Worm (Caenorhabditis elegans) whole organism, young adult: ENCODE data around the gene str-78.

Experiments
- F22D6.2 ChIP-seq: sonication (generic microtip); optimal IDR thresholded peaks from 2 replicates; lab custom pipeline; 2016; ENCODE audit warnings: mild to moderate bottlenecking, missing genetic modification characterization, missing compliant biosample characterization
- Y95B8A.8 ChIP-seq: fragments of 200-800 bp; sonication (Bioruptor generic); IDR thresholded peaks from 2 replicates; pipeline ENCODE4 v1.3.6; 2022; ENCODE audit warnings: missing genetic modification reagents, missing genetic modification characterization, missing compliant biosample characterization
- attf-5 ChIP-seq: fragments of 200-800 bp; sonication (Bioruptor generic); optimal IDR thresholded peaks from 2 replicates; lab custom pipeline; 2018; ENCODE audit warnings: mild to moderate bottlenecking, missing genetic modification characterization, missing compliant biosample characterization
- egrh-3 ChIP-seq: fragments of 200-800 bp; sonication (Bioruptor generic); IDR thresholded peaks from 2 replicates; pipeline ENCODE4 v1.3.6; 2022; ENCODE audit warnings: missing genetic modification reagents, missing genetic modification characterization, missing compliant biosample characterization
- lin-40 ChIP-seq: sonication (generic microtip); optimal IDR thresholded peaks from 2 replicates; lab custom pipeline; 2016; ENCODE audit warnings: missing genetic modification characterization, mild to moderate bottlenecking, missing compliant biosample characterization, missing genotype, missing genetic modification reagents
- snpc-1.1 ChIP-seq: sonication (generic microtip); optimal IDR thresholded peaks from 2 replicates; lab custom pipeline; 2017; ENCODE audit warnings: missing genetic modification characterization, mild to moderate bottlenecking, missing compliant biosample characterization, antibody characterized with exemption, moderate library complexity, missing genotype, missing genetic modification reagents; ENCODE audit not compliant: insufficient read depth
- snpc-4 ChIP-seq, 5 experiments: fragments of 150-350 bp in 1 of 5; sonication (generic microtip) in 4 of 5; optimal IDR thresholded peaks; 2 replicates each; lab custom pipeline; 2014 to 2018; ENCODE audit warnings: missing genetic modification characterization in 5 of 5, missing biosample characterization in 3 of 5, antibody characterized with exemption in 2 of 5, mild to moderate bottlenecking in 2 of 5, missing compliant biosample characterization in 2 of 5, missing genotype in 2 of 5, moderate library complexity in 2 of 5, missing genetic modification reagents in 1 of 5
- somi-1 ChIP-seq: fragments of 200-800 bp; sonication (Bioruptor generic); optimal IDR thresholded peaks from 2 replicates; lab custom pipeline; 2018; ENCODE audit warnings: mild to moderate bottlenecking, missing genetic modification characterization, missing compliant biosample characterization
- ztf-18 ChIP-seq: sonication (generic microtip); optimal IDR thresholded peaks from 2 replicates; lab custom pipeline; 2016; ENCODE audit warnings: missing genotype, mild to moderate bottlenecking, missing genetic modification characterization, missing compliant biosample characterization

str-78 gene

ce11 chrIV:15103224-15103679 is 43.8 kb downstream of the str-78 start, which contains the start of gene srt-44:
TSS of gene srt-44 (plus strand) at chrIV:15103629.
- TF ChIP-seq snpc-4 (GFP tag; optimal IDR thresholded peaks at IDR 0.05; lab: Kevin White, UChicago) (no peak), snpc-4 (tag; optimal IDR thresholded peaks at IDR 0.05; lab: Kevin White, UChicago) (peak in 1 of 4 experiments; percentile 50), lin-40 (no peak), somi-1 (no peak)

DNA sequence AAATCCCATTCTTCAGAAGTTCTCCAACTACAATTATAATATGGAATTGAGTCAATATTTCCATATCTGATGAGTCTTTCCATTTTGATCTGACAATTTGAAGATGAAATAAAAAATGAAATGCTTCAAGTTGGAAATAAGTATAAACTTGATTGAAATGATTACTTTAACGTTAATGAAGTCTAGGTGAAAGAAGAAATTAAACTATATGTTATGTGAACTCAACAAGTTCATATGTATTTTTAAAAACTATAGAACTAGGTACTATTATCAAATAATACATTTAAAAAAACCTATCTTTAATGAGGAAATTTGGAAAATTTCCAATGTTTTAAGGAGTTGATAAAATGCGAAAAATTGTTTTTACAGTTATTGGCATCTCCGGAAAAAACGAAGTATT is 48.7 kb downstream of the str-78 start, which contains the start of gene srt-49:
TSS of gene srt-49 (minus strand) at position 101 of the 400 bp plus-strand sequence.
- TF ChIP-seq attf-5 (GFP tag; lab: Kevin White, UChicago), result no peak
- TF ChIP-seq snpc-1.1, result no peak
- TF ChIP-seq Y95B8A.8 (GFP tag; lab: Robert Waterston, UW), result no peak
- TF ChIP-seq F22D6.2 (tag; lab: Kevin White, UChicago), result no peak
- no peak for TF ChIP-seq ztf-18 (tag; lab: Kevin White, UChicago)
- no peak for TF ChIP-seq egrh-3 (GFP tag; lab: Robert Waterston, UW)
